Fruit fly (Drosophila melanogaster): ENCODE data around the gene kst.

- TF ChIP-seq kay (GFP tag; ENCODE audit: borderline replicate concordance), result peak; percentile 76
- no peak for TF ChIP-seq CG7101 (tag; optimal IDR thresholded peaks at IDR 0.05)
- TF ChIP-seq cic (GFP tag; optimal IDR thresholded peaks at IDR 0.05), result peak; percentile 49
- no peak for TF ChIP-seq CG12768 (GFP tag; optimal IDR thresholded peaks at IDR 0.05)
- TF ChIP-seq bab1 (GFP tag; optimal IDR thresholded peaks at IDR 0.05), result peak; percentile 31
- TF ChIP-seq Hr96 (GFP tag; optimal IDR thresholded peaks at IDR 0.05), result no peak
- TF ChIP-seq toe (GFP tag; optimal IDR thresholded peaks at IDR 0.05), result no peak
- TF ChIP-seq Clk (GFP tag; optimal IDR thresholded peaks at IDR 0.05), result no peak
- no peak for TF ChIP-seq Mnt (GFP tag; optimal IDR thresholded peaks at IDR 0.05)
These were observed 39.9 kb downstream of the kst start, which contains the start of gene CG12012 for dm6 chr3L:3376551-3376950.

Data from whole organism, adult.